Worm (Caenorhabditis elegans) whole organism, midembryonic: ENCODE measurements around the gene F23H11.4.

ENCODE experiments used
- T22C8.4 ChIP-seq: fragments of 200-800 bp; sonication (Bioruptor generic); IDR thresholded peaks from 2 replicates; pipeline ENCODE4 v1.3.6; 2022; ENCODE audit warnings: missing genetic modification characterization, missing compliant biosample characterization
- cog-1 ChIP-seq: sonication (generic microtip); optimal IDR thresholded peaks from 2 replicates; lab custom pipeline; 2016; ENCODE audit warnings: missing genetic modification characterization, missing compliant biosample characterization
- flt-1 ChIP-seq: fragments of 200-800 bp; sonication (Bioruptor generic); IDR thresholded peaks from 2 replicates; pipeline ENCODE4 v1.3.6; 2022; ENCODE audit warnings: missing genetic modification characterization, missing compliant biosample characterization
- klf-2 ChIP-seq: fragments of 200-800 bp; sonication (Bioruptor generic); conservative IDR thresholded peaks from 2 replicates; pipeline ENCODE4 v1.3.6; 2022; ENCODE audit warnings: missing genetic modification reagents, missing genetic modification characterization, missing compliant biosample characterization
- med-1 ChIP-seq: sonication (generic microtip); optimal IDR thresholded peaks from 2 replicates; lab custom pipeline; 2017; ENCODE audit warnings: missing genetic modification characterization, mild to moderate bottlenecking, missing compliant biosample characterization, antibody characterized with exemption, missing genetic modification reagents; ENCODE audit not compliant: insufficient read depth
- ref-1 ChIP-seq: fragments of 200-800 bp; sonication (Bioruptor generic); conservative IDR thresholded peaks from 2 replicates; pipeline ENCODE4 v1.3.6; 2022; ENCODE audit warnings: missing genetic modification reagents, missing genetic modification characterization, missing compliant biosample characterization
- tab-1 ChIP-seq: fragments of 200-800 bp; sonication (Bioruptor generic); IDR thresholded peaks from 2 replicates; pipeline ENCODE4 v1.3.6; 2022; ENCODE audit warnings: missing genetic modification characterization, missing compliant biosample characterization
- ztf-23 ChIP-seq: fragments of 200-800 bp; sonication (Bioruptor generic); IDR thresholded peaks from 2 replicates; pipeline ENCODE4 v1.3.6; 2022; ENCODE audit warnings: missing genetic modification reagents, missing genetic modification characterization, missing compliant biosample characterization
- ztf-29 ChIP-seq: fragments of 200-800 bp; sonication (Bioruptor generic); IDR thresholded peaks from 2 replicates; pipeline ENCODE4 v1.3.6; 2022; ENCODE audit warnings: missing genetic modification reagents, missing genetic modification characterization, missing compliant biosample characterization

Gene F23H11.4

DNA sequence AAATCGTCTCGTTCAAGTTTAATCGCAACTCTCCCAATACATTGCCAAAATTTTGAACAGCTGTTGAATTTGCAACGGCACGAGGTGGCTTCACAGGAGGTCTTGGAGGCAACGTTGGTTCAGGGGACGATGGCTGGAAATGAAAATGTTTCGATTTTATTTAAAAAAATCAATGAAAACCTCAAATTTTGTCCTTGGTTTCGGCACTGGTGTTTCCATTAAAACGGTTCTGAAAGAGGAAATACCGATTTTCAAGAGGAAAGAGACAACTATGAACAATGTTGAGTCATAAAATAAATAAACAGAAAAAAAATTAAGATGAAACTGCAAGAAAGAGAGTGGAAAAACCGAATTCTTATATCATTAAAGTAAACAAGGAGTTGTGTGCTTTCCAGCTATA, at the start of gene F23H11.4:
Gene F23H11.4, minus strand, starts transcription at position 229 of the 400 bp plus-strand sequence.
- TF ChIP-seq med-1 (GFP tag; lab: Kevin White, UChicago) (no peak), ztf-23 (GFP tag; lab: Robert Waterston, UW) (no peak), T22C8.4 (GFP tag; lab: Robert Waterston, UW) (no peak), ref-1 (GFP tag; lab: Robert Waterston, UW) (no peak), tab-1 (no peak), klf-2 (no peak)

DNA sequence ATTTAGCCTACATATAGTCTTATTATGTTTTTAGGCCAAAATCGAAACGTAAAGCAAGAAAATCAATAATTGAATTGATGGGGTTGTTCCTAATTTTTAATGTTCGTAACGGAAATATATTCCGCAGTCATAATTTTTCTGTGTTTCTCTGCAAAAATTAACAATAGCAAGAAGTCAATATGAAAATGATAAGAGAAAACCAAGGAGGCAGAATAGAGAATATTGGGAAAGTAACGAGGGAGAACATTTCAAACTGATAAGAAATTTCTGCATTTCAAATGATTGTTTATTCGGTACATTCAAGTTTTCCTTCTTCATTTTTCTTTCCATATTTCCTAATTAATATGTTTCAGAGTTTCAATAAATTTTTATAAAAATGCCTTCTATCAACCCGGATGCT, 48.6 kb upstream of the F23H11.4 start, which contains the start of gene fbxa-54:
Gene fbxa-54, plus strand, starts transcription at position 354 of the 400 bp plus-strand sequence.
- no peak for TF ChIP-seq klf-2
- no peak for TF ChIP-seq ref-1 (GFP tag; lab: Robert Waterston, UW)
- TF ChIP-seq med-1 (GFP tag; lab: Kevin White, UChicago) = no peak
- no peak for TF ChIP-seq ztf-29 (GFP tag; lab: Robert Waterston, UW)
- TF ChIP-seq tab-1 = no peak
- no peak for TF ChIP-seq ztf-23 (GFP tag; lab: Robert Waterston, UW)
- no peak for TF ChIP-seq flt-1 (GFP tag; lab: Robert Waterston, UW)
- no peak for TF ChIP-seq cog-1 (tag; lab: Kevin White, UChicago)
- no peak for TF ChIP-seq T22C8.4 (GFP tag; lab: Robert Waterston, UW)

- TF ChIP-seq flt-1 (GFP tag; lab: Robert Waterston, UW) (no peak), klf-2 (no peak), T22C8.4 (GFP tag; lab: Robert Waterston, UW) (no peak), ref-1 (GFP tag; lab: Robert Waterston, UW) (no peak), ztf-29 (GFP tag; lab: Robert Waterston, UW) (no peak), tab-1 (no peak), med-1 (GFP tag; lab: Kevin White, UChicago) (no peak), cog-1 (tag; lab: Kevin White, UChicago) (no peak), ztf-23 (GFP tag; lab: Robert Waterston, UW) (no peak)
These were observed 47.2 kb upstream of the F23H11.4 start, which contains the start of the genes T12B5.15 and T12B5.14 for ce11 chrIII:954553-954952. Gene T12B5.15, minus strand, starts transcription at chrIII:954653. Gene T12B5.14, plus strand, starts transcription at chrIII:954873.

ce11 chrIII:952184-952583, 44.8 kb upstream of the F23H11.4 start, which contains the start of gene fbxa-10:
Gene fbxa-10, plus strand, starts transcription at chrIII:952390.
- no peak for TF ChIP-seq med-1 (GFP tag; lab: Kevin White, UChicago)
- no peak for TF ChIP-seq ztf-29 (GFP tag; lab: Robert Waterston, UW)
- TF ChIP-seq tab-1 = no peak
- TF ChIP-seq ref-1 (GFP tag; lab: Robert Waterston, UW) = no peak
- TF ChIP-seq klf-2 = no peak
- no peak for TF ChIP-seq T22C8.4 (GFP tag; lab: Robert Waterston, UW)
- no peak for TF ChIP-seq flt-1 (GFP tag; lab: Robert Waterston, UW)
- no peak for TF ChIP-seq cog-1 (tag; lab: Kevin White, UChicago)
- no peak for TF ChIP-seq ztf-23 (GFP tag; lab: Robert Waterston, UW)

- TF ChIP-seq med-1 (GFP tag; lab: Kevin White, UChicago) (no peak), flt-1 (GFP tag; lab: Robert Waterston, UW) (no peak), ztf-23 (GFP tag; lab: Robert Waterston, UW) (no peak), T22C8.4 (GFP tag; lab: Robert Waterston, UW) (no peak), cog-1 (tag; lab: Kevin White, UChicago) (no peak), ref-1 (GFP tag; lab: Robert Waterston, UW) (no peak), ztf-29 (GFP tag; lab: Robert Waterston, UW) (no peak), tab-1 (no peak), klf-2 (no peak)
These were observed 43.1 kb upstream of the F23H11.4 start, which contains the start of the genes fbxa-67 and fbxa-11 for ce11 chrIII:950472-950871. Gene fbxa-67, minus strand, starts transcription at chrIII:950670. Gene fbxa-11, plus strand, starts transcription at chrIII:950869.

- TF ChIP-seq klf-2 (no peak), cog-1 (tag; lab: Kevin White, UChicago) (no peak), ztf-23 (GFP tag; lab: Robert Waterston, UW) (no peak), flt-1 (GFP tag; lab: Robert Waterston, UW) (no peak), T22C8.4 (GFP tag; lab: Robert Waterston, UW) (no peak), ztf-29 (GFP tag; lab: Robert Waterston, UW) (no peak), med-1 (GFP tag; lab: Kevin White, UChicago) (no peak), ref-1 (GFP tag; lab: Robert Waterston, UW) (no peak), tab-1 (no peak)
These were observed 38.9 kb upstream of the F23H11.4 start, which contains the start of gene fbxa-60 for ce11 chrIII:946250-946725. Gene fbxa-60, minus strand, starts transcription at chrIII:946300.

ce11 chrIII:943426-943927, 36.1 kb upstream of the F23H11.4 start, which contains the start of gene fbxa-59:
Gene fbxa-59, minus strand, starts transcription at chrIII:943476.
- no peak for TF ChIP-seq med-1 (GFP tag; lab: Kevin White, UChicago)

DNA sequence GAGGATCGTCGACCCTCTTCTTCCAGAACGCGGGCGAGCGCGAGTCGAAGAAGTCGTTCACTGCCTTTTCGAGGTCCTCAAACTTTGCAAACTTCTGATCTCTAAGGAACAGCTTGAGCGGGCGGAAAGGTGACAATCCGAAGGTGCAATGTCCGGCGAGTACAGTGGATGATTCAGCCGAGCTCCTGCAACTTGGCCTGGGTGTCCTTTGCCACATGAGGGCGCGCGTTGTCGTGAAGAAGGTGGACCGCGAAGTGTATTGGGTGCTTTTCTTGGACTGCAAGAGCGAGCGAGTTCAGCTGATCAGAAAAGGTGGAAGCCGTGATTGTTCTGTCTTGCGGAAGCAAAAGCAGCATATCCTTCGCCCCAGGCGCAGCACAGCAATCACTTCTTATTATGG, 34.6 kb upstream of the F23H11.4 start:
- TF ChIP-seq ztf-23 (GFP tag; lab: Robert Waterston, UW) (no peak), tab-1 (no peak), ref-1 (GFP tag; lab: Robert Waterston, UW) (no peak), T22C8.4 (GFP tag; lab: Robert Waterston, UW) (no peak), klf-2 (no peak), flt-1 (GFP tag; lab: Robert Waterston, UW) (no peak), cog-1 (tag; lab: Kevin White, UChicago) (no peak), ztf-29 (GFP tag; lab: Robert Waterston, UW) (no peak), med-1 (GFP tag; lab: Kevin White, UChicago) (no peak)

DNA sequence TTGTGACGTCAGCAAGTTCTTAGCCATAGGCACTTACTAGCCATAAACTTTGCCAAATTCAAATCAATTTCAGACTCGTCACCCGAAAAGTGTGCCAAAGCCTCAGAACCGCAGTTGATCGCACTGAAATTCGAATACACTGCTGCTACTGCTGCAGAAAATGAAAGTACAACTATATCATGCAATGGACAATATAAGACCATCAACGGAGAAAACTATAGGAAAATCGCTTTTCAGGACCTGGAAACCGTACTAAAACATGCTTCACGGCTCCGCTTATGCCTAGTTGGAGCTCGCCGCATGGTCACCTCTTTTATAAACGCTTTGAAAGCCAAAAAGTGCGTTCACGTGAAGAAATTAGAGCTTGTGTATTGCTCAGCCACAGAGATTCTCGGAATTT, 31.2 kb upstream of the F23H11.4 start, which contains the start of gene fbxa-22:
Gene fbxa-22, plus strand, starts transcription at position 301 of the 400 bp plus-strand sequence.
- TF ChIP-seq ztf-29 (GFP tag; lab: Robert Waterston, UW) = no peak
